Fruit fly (Drosophila melanogaster) whole organism, embryonic: ENCODE data around the gene MESR3.

Experiments
- ATbp ChIP-seq: fragments of 200-800 bp; sonication (Bioruptor generic); optimal IDR thresholded peaks from 2 replicates; lab custom pipeline; 2017; ENCODE audit warnings: missing biosample characterization, mild to moderate bottlenecking, missing genetic modification characterization, missing genetic modification reagents
- CG11456 ChIP-seq: fragments of 200-800 bp; sonication (Bioruptor generic); IDR thresholded peaks from 3 replicates; pipeline ENCODE4 v1.3.6; 2022; ENCODE audit warnings: missing biosample characterization, missing genetic modification characterization
- CG12236 ChIP-seq: fragments of 200-800 bp; sonication (Bioruptor generic); optimal IDR thresholded peaks from 2 replicates; lab custom pipeline; 2016; ENCODE audit warnings: missing biosample characterization, missing genetic modification characterization
- CG15479 ChIP-seq: fragments of 200-800 bp; sonication (Bioruptor generic); optimal IDR thresholded peaks from 3 replicates; lab custom pipeline; 2019; ENCODE audit warnings: missing biosample characterization, mild to moderate bottlenecking, missing genetic modification characterization, moderate library complexity
- CG15696 ChIP-seq: fragments of 200-800 bp; sonication (Bioruptor generic); optimal IDR thresholded peaks from 2 replicates; lab custom pipeline; 2019; ENCODE audit warnings: missing biosample characterization, mild to moderate bottlenecking, missing genetic modification characterization, moderate library complexity
- CG1603 ChIP-seq: fragments of 200-800 bp; sonication (Bioruptor generic); optimal IDR thresholded peaks from 2 replicates; lab custom pipeline; 2019; ENCODE audit warnings: missing biosample characterization, mild to moderate bottlenecking, missing genetic modification characterization, moderate library complexity
- CG17186 ChIP-seq: fragments of 200-800 bp; sonication (Bioruptor generic); optimal IDR thresholded peaks from 3 replicates; lab custom pipeline; 2017; ENCODE audit warnings: missing biosample characterization, missing genetic modification reagents, missing genetic modification characterization
- CG17802 ChIP-seq: fragments of 200-800 bp; sonication (Bioruptor generic); optimal IDR thresholded peaks from 2 replicates; lab custom pipeline; 2018; ENCODE audit warnings: missing biosample characterization, mild to moderate bottlenecking, missing genetic modification characterization, moderate library complexity
- CG18619 ChIP-seq: fragments of 200-800 bp; sonication (Bioruptor generic); optimal IDR thresholded peaks from 3 replicates; lab custom pipeline; 2017; ENCODE audit warnings: missing biosample characterization, mild to moderate bottlenecking, missing genetic modification characterization
- CG2678 ChIP-seq: fragments of 200-800 bp; sonication (Bioruptor generic); optimal IDR thresholded peaks from 3 replicates; lab custom pipeline; 2019; ENCODE audit warnings: missing biosample characterization, mild to moderate bottlenecking, missing genetic modification characterization, moderate library complexity
- CG3163 ChIP-seq: fragments of 200-800 bp; sonication (Bioruptor generic); optimal IDR thresholded peaks from 3 replicates; lab custom pipeline; 2016; ENCODE audit warnings: missing biosample characterization, missing genetic modification characterization
- CG3281 ChIP-seq: fragments of 200-800 bp; sonication (Bioruptor generic); optimal IDR thresholded peaks from 3 replicates; lab custom pipeline; 2017; ENCODE audit warnings: missing biosample characterization, mild to moderate bottlenecking, missing genetic modification characterization
- CG6654 ChIP-seq: fragments of 200-800 bp; sonication (Bioruptor generic); optimal IDR thresholded peaks from 2 replicates; lab custom pipeline; 2017; ENCODE audit warnings: missing biosample characterization, mild to moderate bottlenecking, missing genetic modification characterization
- CG7928 ChIP-seq: fragments of 200-800 bp; sonication (Bioruptor generic); optimal IDR thresholded peaks from 2 replicates; lab custom pipeline; 2017; ENCODE audit warnings: missing biosample characterization, mild to moderate bottlenecking, missing genetic modification characterization
- CG8765 ChIP-seq: fragments of 200-800 bp; sonication (Bioruptor generic); IDR thresholded peaks from 2 replicates; pipeline ENCODE4 v1.3.6; 2022; ENCODE audit warnings: missing biosample characterization, missing genetic modification characterization
- CG8944 ChIP-seq: fragments of 200-800 bp; sonication (Bioruptor generic); optimal IDR thresholded peaks from 3 replicates; lab custom pipeline; 2016; ENCODE audit warnings: missing biosample characterization, missing genetic modification characterization
- CG9609 ChIP-seq: fragments of 200-800 bp; sonication (Bioruptor generic); optimal IDR thresholded peaks from 3 replicates; lab custom pipeline; 2016; ENCODE audit warnings: missing biosample characterization, missing genetic modification characterization
- Chrac-16 ChIP-seq: fragments of 200-800 bp; sonication (Bioruptor generic); optimal IDR thresholded peaks from 3 replicates; lab custom pipeline; 2016; ENCODE audit warnings: missing biosample characterization, missing genetic modification characterization
- Dfd ChIP-seq, 2 experiments: fragments of >200 bp; optimal IDR thresholded peaks; 2 replicates each; lab custom pipeline; 2017; ENCODE audit warnings: missing biosample characterization in 2 of 2, missing genetic modification characterization in 2 of 2
- Dp ChIP-seq: fragments of 200-800 bp; sonication (Bioruptor generic); optimal IDR thresholded peaks from 2 replicates; lab custom pipeline; 2018; ENCODE audit warnings: missing biosample characterization, mild to moderate bottlenecking, missing genetic modification characterization, moderate library complexity
- E2f1 ChIP-seq: fragments of 200-800 bp; sonication (Bioruptor generic); IDR thresholded peaks from 2 replicates; pipeline ENCODE4 v1.3.6; 2022; ENCODE audit warnings: missing biosample characterization, missing genetic modification characterization
- HHEX ChIP-seq: fragments of 200-800 bp; sonication (Bioruptor generic); optimal IDR thresholded peaks from 3 replicates; lab custom pipeline; 2017; ENCODE audit warnings: missing biosample characterization, mild to moderate bottlenecking, missing genetic modification characterization, missing genetic modification reagents
- MTF-1 ChIP-seq: fragments of 200-800 bp; sonication (Bioruptor generic); optimal IDR thresholded peaks from 2 replicates; lab custom pipeline; 2018; ENCODE audit warnings: missing biosample characterization, mild to moderate bottlenecking, missing genetic modification characterization, borderline replicate concordance
- Max ChIP-seq: fragments of 200-800 bp; sonication (Bioruptor generic); optimal IDR thresholded peaks from 2 replicates; lab custom pipeline; 2016; ENCODE audit warnings: missing biosample characterization, mild to moderate bottlenecking, missing genetic modification characterization
- NC2α ChIP-seq: fragments of 200-800 bp; sonication (Bioruptor generic); optimal IDR thresholded peaks from 2 replicates; lab custom pipeline; 2016; ENCODE audit warnings: missing biosample characterization, missing genetic modification characterization
- Nf-YB ChIP-seq: fragments of 200-800 bp; sonication (Bioruptor generic); optimal IDR thresholded peaks from 3 replicates; lab custom pipeline; 2019; ENCODE audit warnings: missing biosample characterization, mild to moderate bottlenecking, missing genetic modification characterization, moderate library complexity
- Rx ChIP-seq: fragments of 200-800 bp; sonication (Bioruptor generic); IDR thresholded peaks from 2 replicates; pipeline ENCODE4 v1.3.6; 2022; ENCODE audit warnings: missing biosample characterization, missing genetic modification characterization
- Sry-β ChIP-seq: fragments of 200-800 bp; sonication (Bioruptor generic); optimal IDR thresholded peaks from 2 replicates; lab custom pipeline; 2018; ENCODE audit warnings: missing biosample characterization, mild to moderate bottlenecking, missing genetic modification characterization, moderate library complexity
- YL-1 ChIP-seq: fragments of 200-800 bp; sonication (Bioruptor generic); optimal IDR thresholded peaks from 3 replicates; lab custom pipeline; 2017; ENCODE audit warnings: missing biosample characterization, mild to moderate bottlenecking, missing genetic modification characterization
- bcd ChIP-seq: fragments of 200-800 bp; sonication (Bioruptor generic); optimal IDR thresholded peaks from 2 replicates; lab custom pipeline; 2017; ENCODE audit warnings: missing biosample characterization, mild to moderate bottlenecking, missing genetic modification characterization
- caup ChIP-seq: fragments of 200-800 bp; sonication (Bioruptor generic); optimal IDR thresholded peaks from 3 replicates; lab custom pipeline; 2017; ENCODE audit warnings: missing biosample characterization, mild to moderate bottlenecking, missing genetic modification characterization, moderate library complexity; ENCODE audit not compliant: severe bottlenecking
- corto ChIP-seq: fragments of 200-800 bp; sonication (Bioruptor generic); optimal IDR thresholded peaks from 2 replicates; lab custom pipeline; 2016; ENCODE audit warnings: missing biosample characterization, mild to moderate bottlenecking, missing genetic modification characterization, moderate library complexity
- cwo ChIP-seq: fragments of 200-800 bp; sonication (Bioruptor generic); optimal IDR thresholded peaks from 3 replicates; lab custom pipeline; 2017; ENCODE audit warnings: missing biosample characterization, missing genetic modification characterization, mild to moderate bottlenecking, moderate library complexity, missing genetic modification reagents
- disco-r ChIP-seq: fragments of 200-800 bp; sonication (Bioruptor generic); optimal IDR thresholded peaks from 2 replicates; lab custom pipeline; 2016; ENCODE audit warnings: missing biosample characterization, missing genetic modification characterization
- ems ChIP-seq: fragments of 200-800 bp; sonication (Bioruptor generic); optimal IDR thresholded peaks from 3 replicates; lab custom pipeline; 2016; ENCODE audit warnings: missing biosample characterization, missing genetic modification characterization
- fd102C ChIP-seq: fragments of 200-800 bp; sonication (Bioruptor generic); optimal IDR thresholded peaks from 2 replicates; lab custom pipeline; 2018; ENCODE audit warnings: missing biosample characterization, mild to moderate bottlenecking, missing genetic modification characterization, moderate library complexity
- gro ChIP-seq: fragments of 200-800 bp; sonication (Bioruptor generic); optimal IDR thresholded peaks from 2 replicates; lab custom pipeline; 2016; ENCODE audit warnings: missing biosample characterization, missing genetic modification characterization
- h ChIP-seq: fragments of >200 bp; optimal IDR thresholded peaks from 2 replicates; lab custom pipeline; 2017
- hb ChIP-seq: fragments of 200-800 bp; sonication (Bioruptor generic); IDR thresholded peaks from 3 replicates; pipeline ENCODE4 v1.3.6; 2022; ENCODE audit warnings: missing biosample characterization, missing genetic modification characterization; ENCODE audit not compliant: partially characterized antibody
- hkb ChIP-seq, 2 experiments: fragments of 200-800 bp in 1 of 2; fragments of >200 bp in 1 of 2; sonication (Bioruptor generic) in 1 of 2; IDR thresholded peaks in 1 of 2; optimal IDR thresholded peaks in 1 of 2; 2 replicates each; pipeline versions ENCODE4 v1.3.6 to Lab custom; 2017 to 2022; ENCODE audit warnings: missing biosample characterization in 1 of 2, missing genetic modification characterization in 1 of 2
- lab ChIP-seq: fragments of 200-800 bp; sonication (Bioruptor generic); optimal IDR thresholded peaks from 3 replicates; lab custom pipeline; 2017; ENCODE audit warnings: missing biosample characterization, missing genetic modification characterization, mild to moderate bottlenecking, moderate library complexity, missing genetic modification reagents
- lola ChIP-seq, 3 experiments: fragments of >200 bp in 2 of 3; fragments of 200-800 bp in 1 of 3; sonication (Bioruptor generic) in 1 of 3; optimal IDR thresholded peaks; 2 replicates each; lab custom pipeline; 2017 to 2019; ENCODE audit warnings: missing biosample characterization in 3 of 3, missing genetic modification characterization in 3 of 3, mild to moderate bottlenecking in 1 of 3, moderate library complexity in 1 of 3
- mam ChIP-seq: fragments of 200-800 bp; sonication (Bioruptor generic); optimal IDR thresholded peaks from 3 replicates; lab custom pipeline; 2016; ENCODE audit warnings: missing biosample characterization, missing genetic modification characterization
- nom ChIP-seq: fragments of 200-800 bp; sonication (Bioruptor generic); optimal IDR thresholded peaks from 2 replicates; lab custom pipeline; 2017; ENCODE audit warnings: missing biosample characterization, missing genetic modification characterization, mild to moderate bottlenecking, moderate library complexity, missing genetic modification reagents
- rib ChIP-seq: fragments of 200-800 bp; sonication (Bioruptor generic); IDR thresholded peaks from 2 replicates; pipeline ENCODE4 v1.3.6; 2022; ENCODE audit warnings: missing biosample characterization, missing genetic modification characterization
- sens ChIP-seq: fragments of 200-800 bp; sonication (Bioruptor generic); peaks from one replicate; lab custom pipeline; 2016; ENCODE audit warnings: missing biosample characterization, missing genetic modification characterization
- sim ChIP-seq: fragments of 200-800 bp; sonication (Bioruptor generic); IDR thresholded peaks from 2 replicates; pipeline ENCODE4 v1.3.6; 2022; ENCODE audit warnings: missing biosample characterization, missing genetic modification characterization
- slou ChIP-seq: fragments of 200-800 bp; sonication (Bioruptor generic); optimal IDR thresholded peaks from 3 replicates; lab custom pipeline; 2016; ENCODE audit warnings: missing biosample characterization, missing genetic modification characterization
- sqz ChIP-seq: fragments of 200-800 bp; sonication (Bioruptor generic); optimal IDR thresholded peaks from 3 replicates; lab custom pipeline; 2018; ENCODE audit warnings: missing biosample characterization, mild to moderate bottlenecking, missing genetic modification characterization
- unpg ChIP-seq: fragments of 200-800 bp; sonication (Bioruptor generic); optimal IDR thresholded peaks from 3 replicates; lab custom pipeline; 2018; ENCODE audit warnings: missing biosample characterization, mild to moderate bottlenecking, missing genetic modification characterization, moderate library complexity

The MESR3 gene

dm6 chr2L:18625470-18625869, 8.4 kb downstream of the MESR3 start (continued):
- TF ChIP-seq CG17802 (tag; lab: Kevin White, UChicago) (no peak), CG7928 (GFP tag; lab: Kevin White, UChicago) (no peak), NC2α (no peak), CG17186 (GFP tag; lab: Kevin White, UChicago) (no peak), CG8944 (GFP tag; lab: Kevin White, UChicago) (no peak), CG2678 (tag; lab: Kevin White, UChicago) (peak; percentile 9), E2f1 (GFP tag; lab: Robert Waterston, UW) (no peak), ems (GFP tag; lab: Kevin White, UChicago) (no peak), Nf-YB (GFP tag; lab: Kevin White, UChicago) (no peak), fd102C (GFP tag; lab: Kevin White, UChicago) (peak; percentile 86), gro (no peak), Dfd (GFP tag; optimal IDR thresholded peaks at IDR 0.05; lab: Kevin White, UChicago) (no peak), hkb (optimal IDR thresholded peaks at IDR 0.05; lab: Kevin White, UChicago) (no peak), hkb (GFP tag; IDR thresholded peaks at IDR 0.05; lab: Robert Waterston, UW) (peak; percentile 34), CG18619 (GFP tag; lab: Kevin White, UChicago) (no peak), disco-r (GFP tag; lab: Kevin White, UChicago) (no peak), CG12236 (GFP tag; lab: Kevin White, UChicago) (no peak), Max (GFP tag; lab: Kevin White, UChicago) (no peak), CG3163 (no peak), h (lab: Kevin White, UChicago) (no peak), sens (GFP tag; lab: Kevin White, UChicago) (peak; percentile 86), rib (no peak), Rx (GFP tag; lab: Robert Waterston, UW) (no peak), CG6654 (no peak), cwo (GFP tag; lab: Kevin White, UChicago) (peak; percentile 25), Chrac-16 (no peak), nom (GFP tag; lab: Kevin White, UChicago) (no peak), mam (GFP tag; lab: Kevin White, UChicago) (no peak), YL-1 (GFP tag; lab: Kevin White, UChicago) (no peak), CG1603 (tag; lab: Kevin White, UChicago) (peak; percentile 39), CG8765 (GFP tag; lab: Robert Waterston, UW) (no peak), CG11456 (GFP tag; lab: Robert Waterston, UW) (0 out of 3 replicates have a peak, but pooled peaks have one; percentile 7), Dp (GFP tag; lab: Kevin White, UChicago) (no peak), CG9609 (no peak), lab (GFP tag; lab: Kevin White, UChicago) (peak; percentile 47), unpg (peak; percentile 31), caup (GFP tag; lab: Kevin White, UChicago) (peak; percentile 51), Sry-β (GFP tag; lab: Kevin White, UChicago) (no peak), CG15696 (peak; percentile 78), bcd (GFP tag; lab: Kevin White, UChicago) (no peak), hb (GFP tag; lab: Robert Waterston, UW) (no peak), ATbp (GFP tag; lab: Kevin White, UChicago) (peak; percentile 53), corto (no peak), CG15479 (GFP tag; lab: Kevin White, UChicago) (peak; percentile 52), sqz (GFP tag; lab: Kevin White, UChicago) (peak; percentile 38), slou (no peak), MTF-1 (GFP tag; lab: Kevin White, UChicago) (peak; percentile 43), CG3281 (GFP tag; lab: Kevin White, UChicago) (no peak), HHEX (GFP tag; lab: Kevin White, UChicago) (peak; percentile 9), lola (GFP tag; optimal IDR thresholded peaks at IDR 0.05; lab: Kevin White, UChicago) (peak in 1 of 3 experiments; percentile 15), sim (GFP tag; lab: Robert Waterston, UW) (peak; percentile 32; the same call in 1 of the 2 replicates)
